Fruit fly (Drosophila melanogaster) Kc167 (cell line): ENCODE data around the gene CG9631.

ENCODE experiments used
- Myc ChIP-seq: fragments of >200 bp; optimal IDR thresholded peaks from 2 replicates; lab custom pipeline; 2017; ENCODE audit warnings: missing external identifiers
- Sin3A ChIP-seq: fragments of >200 bp; optimal IDR thresholded peaks from 2 replicates; lab custom pipeline; 2018; ENCODE audit warnings: missing external identifiers
- psq ChIP-seq: fragments of >200 bp; optimal IDR thresholded peaks from 2 replicates; lab custom pipeline; 2017; ENCODE audit warnings: missing external identifiers

DNA sequence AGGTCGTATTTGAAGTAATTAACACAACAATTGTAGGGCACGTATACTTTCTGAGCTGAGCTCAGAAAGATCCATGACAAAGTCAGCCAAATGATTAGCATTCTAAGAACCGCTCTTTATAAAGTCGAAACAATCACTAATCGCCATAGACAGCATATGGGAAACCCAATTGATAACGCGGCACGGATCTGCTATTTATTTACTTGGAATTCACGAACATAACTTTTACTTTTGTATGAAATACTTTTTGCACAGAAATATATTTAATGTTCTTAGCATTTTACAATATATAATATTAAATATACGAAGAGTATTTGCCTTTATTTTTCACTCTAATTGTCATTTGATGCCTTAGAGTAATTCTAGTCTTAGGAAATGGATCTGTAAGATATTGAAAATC is 18.0 kb upstream of the CG9631 start, which contains the start of gene CG43291:
- TF ChIP-seq Sin3A (lab: Kevin White, UChicago), result no peak
- TF ChIP-seq psq (lab: Kevin White, UChicago), result no peak
- TF ChIP-seq Myc (lab: Kevin White, UChicago), result no peak
